Worm (Caenorhabditis elegans) whole organism, young adult: ENCODE results near the gene pei-1.

Experiments used
- D2030.7 ChIP-seq: fragments of 200-800 bp; sonication (Bioruptor generic); IDR thresholded peaks from 2 replicates; pipeline ENCODE4 v1.3.6; 2022; ENCODE audit warnings: missing genetic modification reagents, missing genetic modification characterization, missing compliant biosample characterization
- F39B2.1 ChIP-seq: fragments of 200-800 bp; sonication (Bioruptor generic); IDR thresholded peaks from 2 replicates; pipeline ENCODE4 v1.3.6; 2022; ENCODE audit warnings: missing genetic modification reagents, missing genetic modification characterization, missing compliant biosample characterization
- F55B11.4 ChIP-seq: sonication (generic microtip); optimal IDR thresholded peaks from 2 replicates; lab custom pipeline; 2016; ENCODE audit warnings: missing compliant biosample characterization, missing genetic modification characterization, borderline replicate concordance; ENCODE audit not compliant: insufficient read depth
- ceh-40 ChIP-seq: fragments of 200-800 bp; sonication (Bioruptor generic); IDR thresholded peaks from 2 replicates; pipeline ENCODE4 v1.3.6; 2022; ENCODE audit warnings: missing genetic modification characterization, missing compliant biosample characterization
- dox-1 ChIP-seq: fragments of 200-800 bp; sonication (Bioruptor generic); IDR thresholded peaks from 2 replicates; pipeline ENCODE4 v1.3.6; 2022; ENCODE audit warnings: missing genetic modification reagents, missing genetic modification characterization, missing compliant biosample characterization
- fkh-3 ChIP-seq: sonication (generic microtip); optimal IDR thresholded peaks from 2 replicates; lab custom pipeline; 2016; ENCODE audit warnings: mild to moderate bottlenecking, missing genetic modification characterization, missing compliant biosample characterization
- hsf-1 ChIP-seq: fragments of 200-800 bp; sonication (Bioruptor generic); IDR thresholded peaks from 2 replicates; pipeline ENCODE4 v1.3.6; 2022; ENCODE audit warnings: missing genetic modification reagents, missing genetic modification characterization, missing compliant biosample characterization
- lin-54 ChIP-seq: fragments of 200-800 bp; sonication (Bioruptor generic); optimal IDR thresholded peaks from 2 replicates; lab custom pipeline; 2018; ENCODE audit warnings: mild to moderate bottlenecking, missing genetic modification characterization, missing compliant biosample characterization
- lir-1 ChIP-seq: fragments of 200-800 bp; sonication (Bioruptor generic); conservative IDR thresholded peaks from 2 replicates; pipeline ENCODE4 v1.3.6; 2022; ENCODE audit warnings: missing genetic modification reagents, missing genetic modification characterization, missing compliant biosample characterization
- nhr-27 ChIP-seq: fragments of 200-800 bp; sonication (Bioruptor generic); optimal IDR thresholded peaks from 2 replicates; lab custom pipeline; 2018; ENCODE audit warnings: mild to moderate bottlenecking, missing genetic modification characterization, moderate library complexity, missing compliant biosample characterization
- unc-130 ChIP-seq: sonication (generic microtip); optimal IDR thresholded peaks from 2 replicates; lab custom pipeline; 2016; ENCODE audit warnings: missing genetic modification reagents, missing genetic modification characterization, missing compliant biosample characterization
- unc-62 ChIP-seq: fragments of 150-350 bp; optimal IDR thresholded peaks from 2 replicates; lab custom pipeline; 2014; ENCODE audit warnings: missing biosample characterization, missing genetic modification reagents, missing genetic modification characterization

DNA sequence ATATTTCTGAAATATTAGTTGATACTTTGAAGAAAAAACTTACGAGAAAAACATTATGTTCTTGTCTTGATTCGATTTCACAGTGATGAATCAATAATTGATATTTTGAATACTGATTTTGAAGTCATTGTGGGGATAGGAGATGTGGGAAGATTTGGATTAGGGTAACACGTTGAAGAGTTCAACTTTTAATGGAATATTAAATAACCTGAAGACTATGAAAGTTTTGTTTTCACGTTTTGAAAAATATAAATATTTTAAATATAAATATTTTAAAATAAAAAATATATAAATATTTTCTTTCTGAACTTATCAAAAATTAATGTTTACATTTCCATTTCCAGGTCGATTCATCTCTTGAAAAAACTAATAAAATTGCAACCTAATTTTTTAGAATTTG, at the start of gene pei-1:
- TF ChIP-seq lir-1 (GFP tag; lab: Robert Waterston, UW) (no peak), unc-130 (GFP tag; lab: Kevin White, UChicago) (no peak), hsf-1 (no peak), nhr-27 (no peak), unc-62 (GFP tag; lab: Kevin White, UChicago) (no peak), lin-54 (GFP tag; lab: Kevin White, UChicago) (no peak), D2030.7 (no peak), ceh-40 (GFP tag; lab: Robert Waterston, UW) (no peak), F39B2.1 (GFP tag; lab: Robert Waterston, UW) (no peak), fkh-3 (tag; lab: Kevin White, UChicago) (no peak), F55B11.4 (tag; lab: Kevin White, UChicago) (no peak), dox-1 (GFP tag; lab: Robert Waterston, UW) (no peak)
